Worm (Caenorhabditis elegans) whole organism, L4/young adult: ENCODE measurements around the gene Y22D7AR.14.

ENCODE experiments used
- W03F9.2 ChIP-seq: fragments of 150-350 bp; optimal IDR thresholded peaks from 2 replicates; lab custom pipeline; 2014; ENCODE audit warnings: missing biosample characterization, missing genetic modification characterization
- dao-5 ChIP-seq: sonication (generic microtip); optimal IDR thresholded peaks from 2 replicates; lab custom pipeline; 2016; ENCODE audit warnings: missing genotype, missing genetic modification characterization, moderate library complexity, missing compliant biosample characterization
- him-1 ChIP-seq: sonication (generic microtip); optimal IDR thresholded peaks from 2 replicates; lab custom pipeline; 2016; ENCODE audit warnings: missing genotype, missing genetic modification reagents, missing genetic modification characterization, missing compliant biosample characterization

DNA sequence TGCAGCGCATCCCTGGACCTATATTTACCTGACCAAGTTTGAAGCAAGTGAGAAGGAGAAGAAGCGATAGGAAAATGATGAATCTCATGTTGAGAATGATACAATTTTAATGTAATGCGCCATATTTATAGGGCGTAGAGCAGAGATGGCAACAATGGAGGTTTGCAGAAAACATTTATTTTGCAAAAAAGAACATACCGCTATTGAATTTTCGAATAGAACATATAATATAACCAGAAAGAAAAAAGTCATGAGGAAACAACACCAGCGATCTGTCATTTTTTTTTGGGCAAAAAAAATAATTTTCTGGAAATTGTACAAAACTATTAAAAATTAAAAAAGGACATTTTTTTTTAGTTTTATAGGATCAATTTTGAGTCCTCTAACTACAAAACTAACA, 12.5 kb upstream of the Y22D7AR.14 start, which contains the start of gene spex-3:
- TF ChIP-seq W03F9.2 (tag; lab: Kevin White, UChicago) (no peak), dao-5 (tag; lab: Kevin White, UChicago) (no peak), him-1 (no peak)
